Worm (Caenorhabditis elegans): Measurements from ENCODE around the gene F39G3.2.

- TF ChIP-seq unc-62 (GFP tag; optimal IDR thresholded peaks at IDR 0.05) (no peak), unc-39 (tag; optimal IDR thresholded peaks at IDR 0.05) (no peak), fos-1 (tag; optimal IDR thresholded peaks at IDR 0.05) (no peak), pha-4 (tag; optimal IDR thresholded peaks at IDR 0.05) (no peak), nhr-12 (tag; optimal IDR thresholded peaks at IDR 0.05) (no peak), nhr-28 (tag; optimal IDR thresholded peaks at IDR 0.05) (no peak), sea-2 (GFP tag; optimal IDR thresholded peaks at IDR 0.05) (no peak), nhr-76 (tag; optimal IDR thresholded peaks at IDR 0.05) (no peak), ama-1 (optimal IDR thresholded peaks at IDR 0.05) (no peak)
These were observed 44.4 kb upstream of the F39G3.2 start for ce11 chrV:4693282-4693588.
